Worm (Caenorhabditis elegans) whole organism, L4 larva: ENCODE measurements around the gene srw-36.

Experiments used
- R02D3.7 ChIP-seq: fragments of 150-350 bp; sonication (generic microtip); optimal IDR thresholded peaks from 3 replicates; lab custom pipeline; 2014; ENCODE audit warnings: missing biosample characterization, missing genetic modification characterization
- Y48G9A.11 ChIP-seq: fragments of 200-800 bp; sonication (Bioruptor generic); IDR thresholded peaks from 2 replicates; pipeline ENCODE4 v1.3.6; 2022; ENCODE audit warnings: missing genetic modification reagents, missing genetic modification characterization, missing compliant biosample characterization
- Y5F2A.4 ChIP-seq: fragments of 200-800 bp; sonication (Bioruptor generic); optimal IDR thresholded peaks from 2 replicates; lab custom pipeline; 2018; ENCODE audit warnings: mild to moderate bottlenecking, missing genetic modification characterization, missing compliant biosample characterization
- aha-1 ChIP-seq: fragments of 150-350 bp; peaks from one replicate; lab custom pipeline; 2014; ENCODE audit warnings: missing biosample characterization, missing genetic modification characterization
- ceh-20 ChIP-seq: fragments of 200-800 bp; sonication (Bioruptor generic); IDR thresholded peaks from 2 replicates; pipeline ENCODE4 v1.3.6; 2022; ENCODE audit warnings: missing genetic modification reagents, missing genetic modification characterization, missing compliant biosample characterization
- ceh-32 ChIP-seq: sonication (generic microtip); optimal IDR thresholded peaks from 2 replicates; lab custom pipeline; 2016; ENCODE audit warnings: mild to moderate bottlenecking, missing genetic modification characterization, missing compliant biosample characterization; ENCODE audit not compliant: poor library complexity
- ceh-44 ChIP-seq: fragments of 200-800 bp; sonication (Bioruptor generic); IDR thresholded peaks from 2 replicates; pipeline ENCODE4 v1.3.6; 2022; ENCODE audit warnings: missing genetic modification reagents, missing genetic modification characterization, missing compliant biosample characterization
- ceh-62 ChIP-seq: sonication (generic microtip); optimal IDR thresholded peaks from 2 replicates; lab custom pipeline; 2017; ENCODE audit warnings: missing biosample characterization, missing genetic modification characterization
- ceh-82 ChIP-seq: sonication (generic microtip); optimal IDR thresholded peaks from 2 replicates; lab custom pipeline; 2017; ENCODE audit warnings: missing biosample characterization, missing genetic modification characterization
- cey-2 ChIP-seq: sonication (generic microtip); optimal IDR thresholded peaks from 3 replicates; lab custom pipeline; 2017; ENCODE audit warnings: missing genetic modification characterization, mild to moderate bottlenecking, missing compliant biosample characterization, antibody characterized with exemption, borderline replicate concordance; ENCODE audit not compliant: insufficient read depth
- ctbp-1 ChIP-seq: fragments of 200-800 bp; sonication (Bioruptor generic); IDR thresholded peaks from 2 replicates; pipeline ENCODE4 v1.3.6; 2022; ENCODE audit warnings: missing genetic modification reagents, missing genetic modification characterization, missing compliant biosample characterization
- daf-19 ChIP-seq: fragments of 200-800 bp; sonication (Bioruptor generic); conservative IDR thresholded peaks from 2 replicates; pipeline ENCODE4 v1.3.6; 2022; ENCODE audit warnings: missing genetic modification characterization, missing compliant biosample characterization
- dmd-6 ChIP-seq: fragments of 200-800 bp; sonication (Bioruptor generic); IDR thresholded peaks from 2 replicates; pipeline ENCODE4 v1.3.6; 2022; ENCODE audit warnings: missing genetic modification reagents, missing genetic modification characterization, missing compliant biosample characterization
- dmd-8 ChIP-seq: fragments of 200-800 bp; sonication (Bioruptor generic); IDR thresholded peaks from 2 replicates; pipeline ENCODE4 v1.3.6; 2022; ENCODE audit warnings: missing genetic modification characterization, missing compliant biosample characterization
- dmd-9 ChIP-seq: fragments of 200-800 bp; sonication (Bioruptor generic); IDR thresholded peaks from 2 replicates; pipeline ENCODE4 v1.3.6; 2022; ENCODE audit warnings: missing genetic modification reagents, missing genetic modification characterization, missing compliant biosample characterization
- dve-1 ChIP-seq: sonication (generic microtip); optimal IDR thresholded peaks from 2 replicates; lab custom pipeline; 2017; ENCODE audit warnings: antibody characterized with exemption, mild to moderate bottlenecking, missing genetic modification characterization, missing compliant biosample characterization; ENCODE audit not compliant: insufficient read depth
- gei-8 ChIP-seq: fragments of 200-800 bp; sonication (Bioruptor generic); optimal IDR thresholded peaks from 2 replicates; lab custom pipeline; 2018; ENCODE audit warnings: mild to moderate bottlenecking, missing genetic modification characterization, missing compliant biosample characterization
- hif-1 ChIP-seq, 2 experiments: sonication (generic microtip); optimal IDR thresholded peaks; 2 replicates each; lab custom pipeline; 2016 to 2017; ENCODE audit warnings: missing compliant biosample characterization in 2 of 2, missing genetic modification characterization in 2 of 2, missing genetic modification reagents in 2 of 2, missing genotype in 2 of 2, mild to moderate bottlenecking in 1 of 2
- hlh-11 ChIP-seq: fragments of 200-800 bp; sonication (Bioruptor generic); optimal IDR thresholded peaks from 2 replicates; lab custom pipeline; 2018; ENCODE audit warnings: mild to moderate bottlenecking, missing genetic modification characterization, missing compliant biosample characterization
- jun-1 ChIP-seq: fragments of 150-350 bp; optimal IDR thresholded peaks from 2 replicates; lab custom pipeline; 2014; ENCODE audit warnings: missing biosample characterization, missing genetic modification reagents, missing genetic modification characterization
- lim-7 ChIP-seq: fragments of 200-800 bp; sonication (Bioruptor generic); IDR thresholded peaks from 2 replicates; pipeline ENCODE4 v1.3.6; 2022; ENCODE audit warnings: missing genetic modification characterization, missing compliant biosample characterization
- lin-1 ChIP-seq: fragments of 200-800 bp; sonication (Bioruptor generic); IDR thresholded peaks from 2 replicates; pipeline ENCODE4 v1.3.6; 2022; ENCODE audit warnings: missing genetic modification reagents, missing genetic modification characterization, missing compliant biosample characterization
- lin-39 ChIP-seq: fragments of 150-350 bp; optimal IDR thresholded peaks from 2 replicates; lab custom pipeline; 2014; ENCODE audit warnings: missing biosample characterization, missing genetic modification reagents, missing genetic modification characterization
- mdl-1 ChIP-seq, 2 experiments: fragments of 150-350 bp in 1 of 2; sonication (generic microtip) in 1 of 2; optimal IDR thresholded peaks; 2 replicates each; lab custom pipeline; 2014 to 2017; ENCODE audit warnings: missing biosample characterization in 2 of 2, missing genetic modification characterization in 2 of 2
- mxl-2 ChIP-seq: fragments of 200-800 bp; sonication (Bioruptor generic); conservative IDR thresholded peaks from 2 replicates; pipeline ENCODE4 v1.3.6; 2022; ENCODE audit warnings: missing genetic modification reagents, missing genetic modification characterization, missing compliant biosample characterization
- nhr-41 ChIP-seq: fragments of 200-800 bp; sonication (Bioruptor generic); IDR thresholded peaks from 2 replicates; pipeline ENCODE4 v1.3.6; 2022; ENCODE audit warnings: missing genetic modification reagents, missing genetic modification characterization, missing compliant biosample characterization
- nhr-42 ChIP-seq: fragments of 200-800 bp; sonication (Bioruptor generic); IDR thresholded peaks from 2 replicates; pipeline ENCODE4 v1.3.6; 2022; ENCODE audit warnings: missing genetic modification characterization, missing compliant biosample characterization
- nhr-76 ChIP-seq: fragments of 150-350 bp; optimal IDR thresholded peaks from 2 replicates; lab custom pipeline; 2014; ENCODE audit warnings: missing biosample characterization, missing genetic modification characterization
- pha-4 ChIP-seq, 2 experiments: fragments of 150-350 bp in 1 of 2; fragments of 200-800 bp in 1 of 2; sonication (Bioruptor generic) in 1 of 2; IDR thresholded peaks in 1 of 2; optimal IDR thresholded peaks in 1 of 2; 2 replicates each; pipeline versions ENCODE4 v1.3.6 to Lab custom; 2014 to 2022; ENCODE audit warnings: missing genetic modification characterization in 2 of 2, missing genetic modification reagents in 2 of 2, missing biosample characterization in 1 of 2, missing compliant biosample characterization in 1 of 2
- php-3 ChIP-seq: fragments of 200-800 bp; sonication (Bioruptor generic); IDR thresholded peaks from 2 replicates; pipeline ENCODE4 v1.3.6; 2022; ENCODE audit warnings: missing genetic modification reagents, missing genetic modification characterization, missing compliant biosample characterization
- pqm-1 ChIP-seq: sonication (generic microtip); optimal IDR thresholded peaks from 2 replicates; lab custom pipeline; 2017; ENCODE audit warnings: missing biosample characterization, missing genetic modification characterization
- saeg-2 ChIP-seq: fragments of 200-800 bp; sonication (Bioruptor generic); IDR thresholded peaks from 2 replicates; pipeline ENCODE4 v1.3.6; 2022; ENCODE audit warnings: missing genetic modification reagents, missing genetic modification characterization, missing compliant biosample characterization
- set-16 ChIP-seq: fragments of 200-800 bp; sonication (Bioruptor generic); IDR thresholded peaks from 2 replicates; pipeline ENCODE4 v1.3.6; 2022; ENCODE audit warnings: missing genetic modification reagents, missing genetic modification characterization, missing compliant biosample characterization
- skn-1 ChIP-seq: fragments of 150-350 bp; optimal IDR thresholded peaks from 2 replicates; lab custom pipeline; 2014; ENCODE audit warnings: missing biosample characterization, missing genetic modification characterization
- snpc-4 ChIP-seq: fragments of 150-350 bp; optimal IDR thresholded peaks from 2 replicates; lab custom pipeline; 2014; ENCODE audit warnings: missing biosample characterization, missing genetic modification characterization
- spr-1 ChIP-seq: sonication (generic microtip); optimal IDR thresholded peaks from 2 replicates; lab custom pipeline; 2016; ENCODE audit warnings: mild to moderate bottlenecking, missing genetic modification characterization, missing compliant biosample characterization
- tag-97 ChIP-seq: fragments of 200-800 bp; sonication (Bioruptor generic); IDR thresholded peaks from 2 replicates; pipeline ENCODE4 v1.3.6; 2022; ENCODE audit warnings: missing genetic modification characterization, missing compliant biosample characterization
- unc-130 ChIP-seq: sonication (generic microtip); optimal IDR thresholded peaks from 2 replicates; lab custom pipeline; 2016; ENCODE audit warnings: missing genetic modification reagents, missing genetic modification characterization, missing compliant biosample characterization
- vab-7 ChIP-seq: fragments of 200-800 bp; sonication (Bioruptor generic); IDR thresholded peaks from 2 replicates; pipeline ENCODE4 v1.3.6; 2022; ENCODE audit warnings: missing genetic modification reagents, missing genetic modification characterization, missing compliant biosample characterization
- zfp-2 ChIP-seq: sonication (generic microtip); optimal IDR thresholded peaks from 2 replicates; lab custom pipeline; 2016; ENCODE audit warnings: mild to moderate bottlenecking, missing genetic modification characterization, missing compliant biosample characterization
- zip-11 ChIP-seq: fragments of 200-800 bp; sonication (Bioruptor generic); IDR thresholded peaks from 2 replicates; pipeline ENCODE4 v1.3.6; 2022; ENCODE audit warnings: missing genetic modification characterization, missing compliant biosample characterization
- zip-2 ChIP-seq: fragments of 150-350 bp; optimal IDR thresholded peaks from 2 replicates; lab custom pipeline; 2014; ENCODE audit warnings: missing biosample characterization, missing genetic modification characterization

Gene srw-36

DNA sequence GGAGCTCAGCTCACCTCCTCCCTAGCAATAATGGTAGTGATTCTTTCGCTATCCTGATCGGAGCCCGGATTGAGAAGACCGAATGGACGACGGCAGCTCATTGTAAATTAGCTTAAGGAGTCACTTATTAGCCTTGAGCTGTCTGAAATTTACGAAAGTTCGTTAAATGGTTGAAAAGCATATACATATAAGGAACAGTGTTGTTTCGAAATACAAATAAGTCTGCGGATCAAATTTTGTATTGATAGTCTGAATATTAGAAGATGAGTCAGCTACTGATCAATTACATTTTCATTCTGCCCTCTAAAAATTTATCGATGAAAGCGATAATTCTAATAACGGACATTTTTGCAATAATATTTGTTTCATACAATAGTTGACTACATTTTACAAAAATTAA, 16.3 kb upstream of the srw-36 start, which contains the start of gene F14F8.14:
F14F8.14 (minus strand) TSS at position 101 of the 400 bp plus-strand sequence.
- TF ChIP-seq zip-11 (GFP tag; lab: Robert Waterston, UW) (no peak), zfp-2 (no peak), lin-1 (no peak), ceh-62 (tag; lab: Kevin White, UChicago) (no peak), Y5F2A.4 (GFP tag; lab: Kevin White, UChicago) (no peak), pha-4 (GFP tag; IDR thresholded peaks at IDR 0.05; lab: Robert Waterston, UW) (no peak), pha-4 (tag; optimal IDR thresholded peaks at IDR 0.05; lab: Kevin White, UChicago) (no peak), mdl-1 (tag; optimal IDR thresholded peaks at IDR 0.05; lab: Kevin White, UChicago) (no peak)

DNA sequence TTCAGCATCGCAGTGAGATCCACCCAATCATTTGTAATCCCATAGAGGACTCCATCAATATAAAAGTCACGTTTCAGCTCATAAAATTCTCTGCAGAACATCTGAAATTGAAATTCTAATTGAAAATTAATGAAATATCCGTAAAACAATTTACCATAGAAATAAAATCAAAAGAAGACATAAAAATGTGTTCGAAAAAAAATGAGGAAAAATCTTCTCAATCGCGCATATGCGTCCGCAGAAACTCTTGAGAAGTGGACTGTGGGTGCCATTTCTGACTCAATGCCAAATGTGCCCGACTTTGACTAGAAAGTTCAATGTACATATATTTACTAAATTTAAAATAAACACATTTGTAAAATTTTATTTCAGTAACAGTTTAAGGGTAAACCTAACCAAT, 14.5 kb upstream of the srw-36 start, which contains the start of gene F14F8.9:
F14F8.9 (minus strand) TSS at position 101 of the 400 bp plus-strand sequence.
- TF ChIP-seq unc-130: no peak
- no peak for TF ChIP-seq lim-7 (GFP tag; lab: Robert Waterston, UW)
- no peak for TF ChIP-seq gei-8 (GFP tag; lab: Kevin White, UChicago)
- TF ChIP-seq pha-4 (GFP tag; IDR thresholded peaks at IDR 0.05; lab: Robert Waterston, UW): no peak
- no peak for TF ChIP-seq pha-4 (tag; optimal IDR thresholded peaks at IDR 0.05; lab: Kevin White, UChicago)
- TF ChIP-seq vab-7 (GFP tag; lab: Robert Waterston, UW): no peak
- no peak for TF ChIP-seq dmd-8 (GFP tag; lab: Robert Waterston, UW)
- TF ChIP-seq Y48G9A.11 (GFP tag; lab: Robert Waterston, UW): no peak
- TF ChIP-seq mxl-2 (GFP tag; lab: Robert Waterston, UW): no peak
- no peak for TF ChIP-seq cey-2
- TF ChIP-seq snpc-4 (tag; lab: Kevin White, UChicago): no peak
- TF ChIP-seq hlh-11 (tag; lab: Kevin White, UChicago): no peak
- no peak for TF ChIP-seq tag-97 (GFP tag; lab: Robert Waterston, UW)
- no peak for TF ChIP-seq spr-1
- TF ChIP-seq nhr-76: no peak
- TF ChIP-seq php-3 (GFP tag; lab: Robert Waterston, UW): no peak
- TF ChIP-seq ceh-32 (tag; lab: Kevin White, UChicago): no peak
- TF ChIP-seq saeg-2 (GFP tag; lab: Robert Waterston, UW): no peak
- TF ChIP-seq, all 104 proteins: peak for 0

DNA sequence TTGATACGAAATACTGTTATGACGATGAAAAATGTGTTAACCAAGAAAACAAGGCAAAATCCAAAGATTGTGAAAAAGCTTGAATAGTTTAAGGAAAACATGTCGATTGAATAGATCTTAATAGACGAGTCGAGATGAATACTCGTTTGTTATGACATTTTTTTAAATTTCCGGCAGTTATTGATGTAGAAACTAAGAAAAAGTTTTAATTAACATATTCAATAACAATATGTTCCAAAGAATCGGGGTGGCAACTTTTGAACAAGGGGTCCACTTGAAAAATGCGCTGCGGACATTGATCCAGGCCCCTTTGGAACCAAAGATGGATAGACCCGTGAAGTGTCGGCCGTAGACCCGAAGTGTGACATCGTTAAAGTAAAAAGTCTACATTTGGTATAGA, 11.8 kb upstream of the srw-36 start, which contains the start of gene str-61:
str-61 (minus strand) TSS at position 101 of the 400 bp plus-strand sequence.
- TF ChIP-seq ceh-62 (tag; lab: Kevin White, UChicago) (no peak), aha-1 (tag; lab: Kevin White, UChicago) (peak; percentile 6), R02D3.7 (tag; lab: Kevin White, UChicago) (no peak), hif-1 (tag; optimal IDR thresholded peaks at IDR 0.05; lab: Kevin White, UChicago) (no peak), ctbp-1 (GFP tag; lab: Robert Waterston, UW) (no peak)

DNA sequence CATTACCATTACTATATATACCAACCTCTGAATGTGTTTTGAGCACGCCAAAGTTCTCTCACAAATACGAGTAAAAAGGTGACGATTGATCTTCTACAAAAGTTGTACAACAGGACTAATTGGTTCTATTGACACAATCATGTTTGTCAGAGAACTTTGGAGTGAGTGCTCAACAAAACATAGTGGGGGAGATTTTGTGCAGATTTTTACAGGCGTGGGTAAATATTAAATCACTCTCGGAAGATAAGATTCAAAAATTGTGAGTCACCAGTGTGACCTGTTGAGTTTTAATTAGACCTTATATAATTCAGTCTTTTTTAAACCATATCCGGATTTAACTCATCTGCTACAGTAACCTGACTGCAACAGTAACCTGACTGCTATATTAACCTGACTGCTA, 10.8 kb upstream of the srw-36 start, which contains the start of gene F14F8.8:
F14F8.8 (minus strand) TSS at position 101 of the 400 bp plus-strand sequence.
- no peak for TF ChIP-seq ceh-82
- no peak for TF ChIP-seq hlh-11 (tag; lab: Kevin White, UChicago)
- TF ChIP-seq ceh-32 (tag; lab: Kevin White, UChicago): no peak
- no peak for TF ChIP-seq lin-39 (tag; lab: Kevin White, UChicago)
- no peak for TF ChIP-seq zip-11 (GFP tag; lab: Robert Waterston, UW)
- no peak for TF ChIP-seq daf-19 (GFP tag; lab: Robert Waterston, UW)
- no peak for TF ChIP-seq nhr-41 (GFP tag; lab: Robert Waterston, UW)
- no peak for TF ChIP-seq dmd-9 (GFP tag; lab: Robert Waterston, UW)
- TF ChIP-seq skn-1 (tag; lab: Kevin White, UChicago): no peak
- no peak for TF ChIP-seq dve-1 (tag; lab: Kevin White, UChicago)
- no peak for TF ChIP-seq jun-1
- no peak for TF ChIP-seq nhr-42 (GFP tag; lab: Robert Waterston, UW)
- TF ChIP-seq zip-2 (tag; lab: Kevin White, UChicago): no peak
- TF ChIP-seq ceh-20: no peak
- TF ChIP-seq ceh-44 (GFP tag; lab: Robert Waterston, UW): no peak
- TF ChIP-seq set-16 (GFP tag; lab: Robert Waterston, UW): no peak
- no peak for TF ChIP-seq snpc-4 (tag; lab: Kevin White, UChicago)
- TF ChIP-seq vab-7 (GFP tag; lab: Robert Waterston, UW): no peak
- no peak for TF ChIP-seq pqm-1 (tag; lab: Kevin White, UChicago)
- no peak for TF ChIP-seq dmd-6 (GFP tag; lab: Robert Waterston, UW)
- TF ChIP-seq, all 104 proteins: peak for 0
